Fruit fly (Drosophila melanogaster) whole organism, embryonic: ENCODE results near the gene Bx.

Source experiments
- Ada2b ChIP-seq: fragments of 200-800 bp; sonication (Bioruptor generic); IDR thresholded peaks from 2 replicates; pipeline ENCODE4 v1.3.6; 2022; ENCODE audit warnings: missing biosample characterization, missing genetic modification characterization
- B-H2 ChIP-seq: fragments of 200-800 bp; sonication (Bioruptor generic); optimal IDR thresholded peaks from 2 replicates; lab custom pipeline; 2018; ENCODE audit warnings: missing biosample characterization, mild to moderate bottlenecking, missing genetic modification characterization
- CG10321 ChIP-seq: fragments of 200-800 bp; sonication (Bioruptor generic); IDR thresholded peaks from 2 replicates; pipeline ENCODE4 v1.3.6; 2022; ENCODE audit warnings: missing biosample characterization, missing genetic modification characterization
- CG11560 ChIP-seq: fragments of 200-800 bp; sonication (Bioruptor generic); IDR thresholded peaks from 3 replicates; pipeline ENCODE4 v1.3.6; 2022; ENCODE audit warnings: missing biosample characterization, missing genetic modification characterization
- CG12391 ChIP-seq: fragments of 200-800 bp; sonication (Bioruptor generic); optimal IDR thresholded peaks from 3 replicates; lab custom pipeline; 2018; ENCODE audit warnings: missing biosample characterization, mild to moderate bottlenecking, missing genetic modification characterization, moderate library complexity
- CG13624 ChIP-seq: fragments of 200-800 bp; sonication (Bioruptor generic); optimal IDR thresholded peaks from 2 replicates; lab custom pipeline; 2016; ENCODE audit warnings: missing biosample characterization, missing genetic modification characterization
- CG14050 ChIP-seq: fragments of 200-800 bp; sonication (Bioruptor generic); IDR thresholded peaks from 3 replicates; pipeline ENCODE4 v1.3.6; 2022; ENCODE audit warnings: missing biosample characterization, missing genetic modification characterization
- CG14441 ChIP-seq: fragments of 200-800 bp; sonication (Bioruptor generic); IDR thresholded peaks from 2 replicates; pipeline ENCODE4 v1.3.6; 2022; ENCODE audit warnings: missing biosample characterization, missing genetic modification characterization
- CG1603 ChIP-seq: fragments of 200-800 bp; sonication (Bioruptor generic); optimal IDR thresholded peaks from 2 replicates; lab custom pipeline; 2019; ENCODE audit warnings: missing biosample characterization, mild to moderate bottlenecking, missing genetic modification characterization, moderate library complexity
- CG17361 ChIP-seq: fragments of 200-800 bp; sonication (Bioruptor generic); IDR thresholded peaks from 3 replicates; pipeline ENCODE4 v1.3.6; 2022; ENCODE audit warnings: missing biosample characterization, missing genetic modification characterization
- CG17385 ChIP-seq: fragments of 200-800 bp; sonication (Bioruptor generic); optimal IDR thresholded peaks from 3 replicates; lab custom pipeline; 2018; ENCODE audit warnings: missing biosample characterization, mild to moderate bottlenecking, missing genetic modification characterization
- CG18011 ChIP-seq: fragments of 200-800 bp; sonication (Bioruptor generic); optimal IDR thresholded peaks from 2 replicates; lab custom pipeline; 2017; ENCODE audit warnings: missing biosample characterization, missing genetic modification characterization, mild to moderate bottlenecking, moderate library complexity, missing genotype
- CG1832 ChIP-seq: fragments of 200-800 bp; sonication (Bioruptor generic); optimal IDR thresholded peaks from 2 replicates; lab custom pipeline; 2017; ENCODE audit warnings: missing biosample characterization, mild to moderate bottlenecking, missing genetic modification characterization, inconsistent platforms
- CG2202 ChIP-seq: fragments of 200-800 bp; sonication (Bioruptor generic); optimal IDR thresholded peaks from 2 replicates; lab custom pipeline; 2018; ENCODE audit warnings: missing biosample characterization, mild to moderate bottlenecking, missing genetic modification characterization
- CG2889 ChIP-seq: fragments of 200-800 bp; sonication (Bioruptor generic); IDR thresholded peaks from 3 replicates; pipeline ENCODE4 v1.3.6; 2022; ENCODE audit warnings: missing biosample characterization, missing genetic modification characterization
- CG30020 ChIP-seq: fragments of 200-800 bp; optimal IDR thresholded peaks from 2 replicates; lab custom pipeline; 2019; ENCODE audit warnings: missing biosample characterization, mild to moderate bottlenecking, missing genetic modification characterization, moderate library complexity
- CG3065 ChIP-seq: fragments of 200-800 bp; sonication (Bioruptor generic); optimal IDR thresholded peaks from 2 replicates; lab custom pipeline; 2016; ENCODE audit warnings: missing biosample characterization, missing genetic modification characterization
- CG31224 ChIP-seq: fragments of 200-800 bp; sonication (Bioruptor generic); IDR thresholded peaks from 2 replicates; pipeline ENCODE4 v1.3.6; 2022; ENCODE audit warnings: missing biosample characterization, missing genetic modification characterization
- CG32532 ChIP-seq: fragments of 200-800 bp; sonication (Bioruptor generic); IDR thresholded peaks from 2 replicates; pipeline ENCODE4 v1.3.6; 2022; ENCODE audit warnings: missing biosample characterization, missing genetic modification characterization
- CG4404 ChIP-seq: fragments of 200-800 bp; sonication (Bioruptor generic); IDR thresholded peaks from 2 replicates; pipeline ENCODE4 v1.3.6; 2022; ENCODE audit warnings: missing biosample characterization, missing genetic modification characterization
- CG5245 ChIP-seq: fragments of 200-800 bp; sonication (Bioruptor generic); optimal IDR thresholded peaks from 3 replicates; lab custom pipeline; 2016; ENCODE audit warnings: missing biosample characterization, missing genetic modification characterization
- CG6854 ChIP-seq: fragments of 200-800 bp; sonication (Bioruptor generic); optimal IDR thresholded peaks from 3 replicates; lab custom pipeline; 2017; ENCODE audit warnings: missing biosample characterization, mild to moderate bottlenecking, missing genetic modification characterization
- CG7357 ChIP-seq: fragments of 200-800 bp; sonication (Bioruptor generic); IDR thresholded peaks from 3 replicates; pipeline ENCODE4 v1.3.6; 2022; ENCODE audit warnings: missing biosample characterization, missing genetic modification characterization
- CG8359 ChIP-seq: fragments of 200-800 bp; sonication (Bioruptor generic); optimal IDR thresholded peaks from 2 replicates; lab custom pipeline; 2017; ENCODE audit warnings: missing biosample characterization, mild to moderate bottlenecking, missing genetic modification characterization, borderline replicate concordance
- CoRest ChIP-seq: fragments of 200-800 bp; sonication (Bioruptor generic); optimal IDR thresholded peaks from 3 replicates; lab custom pipeline; 2018; ENCODE audit warnings: missing biosample characterization, mild to moderate bottlenecking, missing genetic modification characterization, moderate library complexity
- Dbx ChIP-seq: fragments of 200-800 bp; sonication (Bioruptor generic); IDR thresholded peaks from 3 replicates; pipeline ENCODE4 v1.3.6; 2022; ENCODE audit warnings: missing biosample characterization, missing genetic modification characterization
- Dek ChIP-seq: fragments of 200-800 bp; sonication (Bioruptor generic); optimal IDR thresholded peaks from 3 replicates; lab custom pipeline; 2019; ENCODE audit warnings: missing biosample characterization, mild to moderate bottlenecking, missing genetic modification characterization, moderate library complexity
- Dip3 ChIP-seq: fragments of 200-800 bp; sonication (Bioruptor generic); optimal IDR thresholded peaks from 3 replicates; lab custom pipeline; 2016; ENCODE audit warnings: missing biosample characterization, missing genetic modification characterization
- Ets65A ChIP-seq: fragments of 200-800 bp; sonication (Bioruptor generic); peaks from one replicate; lab custom pipeline; 2016; ENCODE audit warnings: missing biosample characterization, missing genetic modification characterization
- Fer1 ChIP-seq: fragments of 200-800 bp; sonication (Bioruptor generic); optimal IDR thresholded peaks from 2 replicates; lab custom pipeline; 2017; ENCODE audit warnings: missing biosample characterization, mild to moderate bottlenecking, missing genetic modification characterization
- MESR4 ChIP-seq: fragments of 200-800 bp; sonication (Bioruptor generic); optimal IDR thresholded peaks from 2 replicates; lab custom pipeline; 2018; ENCODE audit warnings: missing biosample characterization, mild to moderate bottlenecking, missing genetic modification characterization, moderate library complexity
- Mad ChIP-seq: fragments of 200-800 bp; sonication (Bioruptor generic); optimal IDR thresholded peaks from 2 replicates; lab custom pipeline; 2016; ENCODE audit warnings: missing biosample characterization, missing genetic modification characterization
- Myb ChIP-seq: fragments of 200-800 bp; sonication (Bioruptor generic); optimal IDR thresholded peaks from 2 replicates; lab custom pipeline; 2016; ENCODE audit warnings: missing biosample characterization, missing genetic modification characterization
- Sox102F ChIP-seq: fragments of 200-800 bp; sonication (Bioruptor generic); optimal IDR thresholded peaks from 2 replicates; lab custom pipeline; 2018; ENCODE audit warnings: missing biosample characterization, mild to moderate bottlenecking, missing genetic modification characterization, moderate library complexity
- Trl ChIP-seq, 3 experiments: fragments of >200 bp in 2 of 3; fragments of 200-800 bp in 1 of 3; sonication (Bioruptor generic) in 1 of 3; optimal IDR thresholded peaks; 2 replicates in 1 of 3; 3 replicates in 2 of 3; lab custom pipeline; 2016 to 2017; ENCODE audit warnings: missing biosample characterization in 1 of 3, missing genetic modification characterization in 1 of 3
- ap ChIP-seq: fragments of 200-800 bp; sonication (Bioruptor generic); IDR thresholded peaks from 2 replicates; pipeline ENCODE4 v1.3.6; 2022; ENCODE audit warnings: missing biosample characterization, missing genetic modification characterization
- ato ChIP-seq: fragments of 200-800 bp; sonication (Bioruptor generic); IDR thresholded peaks from 2 replicates; pipeline ENCODE4 v1.3.6; 2022; ENCODE audit warnings: missing biosample characterization, missing genetic modification characterization; ENCODE audit not compliant: partially characterized antibody
- bowl ChIP-seq: fragments of 200-800 bp; sonication (Bioruptor generic); IDR thresholded peaks from 2 replicates; pipeline ENCODE4 v1.3.6; 2022; ENCODE audit warnings: missing biosample characterization, missing genetic modification characterization
- crol ChIP-seq: fragments of 200-800 bp; sonication (Bioruptor generic); IDR thresholded peaks from 2 replicates; pipeline ENCODE4 v1.3.6; 2022; ENCODE audit warnings: missing biosample characterization, missing genetic modification characterization
- disco-r ChIP-seq: fragments of 200-800 bp; sonication (Bioruptor generic); optimal IDR thresholded peaks from 2 replicates; lab custom pipeline; 2016; ENCODE audit warnings: missing biosample characterization, missing genetic modification characterization
- fd3F ChIP-seq: fragments of 200-800 bp; sonication (Bioruptor generic); optimal IDR thresholded peaks from 2 replicates; lab custom pipeline; 2018; ENCODE audit warnings: missing biosample characterization, mild to moderate bottlenecking, missing genetic modification characterization, moderate library complexity
- fu2 ChIP-seq: fragments of 200-800 bp; sonication (Bioruptor generic); optimal IDR thresholded peaks from 2 replicates; lab custom pipeline; 2016; ENCODE audit warnings: missing biosample characterization, missing genetic modification characterization
- gfzf ChIP-seq: fragments of 200-800 bp; sonication (Bioruptor generic); optimal IDR thresholded peaks from 2 replicates; lab custom pipeline; 2016; ENCODE audit warnings: missing biosample characterization, mild to moderate bottlenecking, missing genetic modification characterization, moderate library complexity
- knrl ChIP-seq: fragments of 200-800 bp; sonication (Bioruptor generic); IDR thresholded peaks from 3 replicates; pipeline ENCODE4 v1.3.6; 2022; ENCODE audit warnings: missing biosample characterization, missing genetic modification characterization; ENCODE audit not compliant: partially characterized antibody
- nerfin-2 ChIP-seq: fragments of 200-800 bp; sonication (Bioruptor generic); IDR thresholded peaks from 2 replicates; pipeline ENCODE4 v1.3.6; 2022; ENCODE audit warnings: missing biosample characterization, missing genetic modification characterization; ENCODE audit not compliant: partially characterized antibody
- oc ChIP-seq: fragments of 200-800 bp; sonication (Bioruptor generic); optimal IDR thresholded peaks from 2 replicates; lab custom pipeline; 2018; ENCODE audit warnings: missing biosample characterization, mild to moderate bottlenecking, missing genetic modification characterization, moderate library complexity
- otp ChIP-seq: fragments of 200-800 bp; sonication (Bioruptor generic); IDR thresholded peaks from 3 replicates; pipeline ENCODE4, ENCODE4 v1.3.6; 2022; ENCODE audit warnings: missing biosample characterization, missing genetic modification characterization
- pfk ChIP-seq: fragments of 200-800 bp; sonication (Bioruptor generic); optimal IDR thresholded peaks from 2 replicates; lab custom pipeline; 2018; ENCODE audit warnings: missing biosample characterization, mild to moderate bottlenecking, missing genetic modification characterization, moderate library complexity
- psq ChIP-seq: fragments of 200-800 bp; sonication (Bioruptor generic); optimal IDR thresholded peaks from 2 replicates; lab custom pipeline; 2017; ENCODE audit warnings: missing biosample characterization, missing genetic modification characterization
- slbo ChIP-seq: fragments of 200-800 bp; sonication (Bioruptor generic); IDR thresholded peaks from 2 replicates; pipeline ENCODE4 v1.3.6; 2022; ENCODE audit warnings: missing biosample characterization, missing genetic modification characterization
- sna ChIP-seq: fragments of 200-800 bp; sonication (Bioruptor generic); IDR thresholded peaks from 2 replicates; pipeline ENCODE4 v1.3.6; 2022; ENCODE audit warnings: missing biosample characterization, missing genetic modification characterization; ENCODE audit not compliant: partially characterized antibody

Bx gene

dm6 chrX:18533308-18533707, 18.1 kb downstream of the Bx start (continued):
- TF ChIP-seq Fer1 (GFP tag; lab: Kevin White, UChicago) (no peak), CG17385 (GFP tag; lab: Kevin White, UChicago) (peak; percentile 31), pfk (no peak), ato (GFP tag; lab: Robert Waterston, UW) (no peak), knrl (GFP tag; lab: Robert Waterston, UW) (no peak), ap (no peak), Sox102F (GFP tag; lab: Kevin White, UChicago) (peak; percentile 43), gfzf (GFP tag; lab: Kevin White, UChicago) (no peak), CG11560 (tag; lab: Robert Waterston, UW) (no peak), crol (GFP tag; lab: Robert Waterston, UW) (0 out of 2 replicates have a peak, but pooled peaks have one; percentile 22), CG6854 (GFP tag; lab: Kevin White, UChicago) (no peak), Dek (tag; lab: Kevin White, UChicago) (no peak), Ets65A (GFP tag; lab: Kevin White, UChicago) (peak; percentile 93), CG5245 (GFP tag; lab: Kevin White, UChicago) (no peak), CG1832 (GFP tag; lab: Kevin White, UChicago) (no peak), CG14441 (GFP tag; lab: Robert Waterston, UW) (no peak), bowl (GFP tag; lab: Robert Waterston, UW) (no peak), B-H2 (GFP tag; lab: Kevin White, UChicago) (no peak), MESR4 (GFP tag; lab: Kevin White, UChicago) (no peak), CG13624 (GFP tag; lab: Kevin White, UChicago) (no peak), CG2202 (no peak), CG18011 (GFP tag; lab: Kevin White, UChicago) (no peak), CG8359 (no peak), psq (no peak), Dbx (GFP tag; lab: Robert Waterston, UW) (no peak), sna (GFP tag; lab: Robert Waterston, UW) (no peak), CG14050 (no peak), nerfin-2 (GFP tag; lab: Robert Waterston, UW) (no peak), Myb (no peak), Ada2b (GFP tag; lab: Robert Waterston, UW) (no peak), fd3F (no peak), CG17361 (GFP tag; lab: Robert Waterston, UW) (peak; percentile 42; the same call in 1 of the 3 replicates), CG4404 (GFP tag; lab: Robert Waterston, UW) (no peak), Trl (optimal IDR thresholded peaks at IDR 0.05; lab: Kevin White, UChicago) (no peak), Trl (GFP tag; optimal IDR thresholded peaks at IDR 0.05; lab: Kevin White, UChicago) (no peak), CG30020 (tag; lab: Kevin White, UChicago) (no peak), disco-r (GFP tag; lab: Kevin White, UChicago) (no peak), CG7357 (GFP tag; lab: Robert Waterston, UW) (peak; percentile 13; the same call in 1 of the 3 replicates), oc (tag; lab: Kevin White, UChicago) (no peak), CG32532 (no peak), slbo (GFP tag; lab: Robert Waterston, UW) (0 out of 2 replicates have a peak, but pooled peaks have one; percentile 19), fu2 (GFP tag; lab: Kevin White, UChicago) (no peak), CG3065 (no peak), CG31224 (no peak), Dip3 (no peak), otp (GFP tag; lab: Robert Waterston, UW) (no peak), CG12391 (tag; lab: Kevin White, UChicago) (peak; percentile 42), CG1603 (no peak), CoRest (tag; lab: Kevin White, UChicago) (peak; percentile 46), CG2889 (GFP tag; lab: Robert Waterston, UW) (no peak), CG10321 (no peak), Mad (GFP tag; lab: Kevin White, UChicago) (no peak)
